Fruit fly (Drosophila melanogaster) whole organism, embryonic: ENCODE measurements around the gene Vm32E.

Experiments used
- Bteb2 ChIP-seq: fragments of 200-800 bp; sonication (Bioruptor generic); optimal IDR thresholded peaks from 2 replicates; lab custom pipeline; 2016; ENCODE audit warnings: missing biosample characterization, missing genetic modification characterization
- CG11093 ChIP-seq: fragments of 200-800 bp; sonication (Bioruptor generic); IDR thresholded peaks from 3 replicates; pipeline ENCODE4 v1.3.6; 2022; ENCODE audit warnings: missing biosample characterization, missing genetic modification characterization
- CG11504 ChIP-seq: fragments of 200-800 bp; sonication (Bioruptor generic); optimal IDR thresholded peaks from 3 replicates; lab custom pipeline; 2019; ENCODE audit warnings: missing biosample characterization, mild to moderate bottlenecking, missing genetic modification characterization, moderate library complexity
- CG14667 ChIP-seq: fragments of 200-800 bp; sonication (Bioruptor generic); IDR thresholded peaks from 2 replicates; pipeline ENCODE4 v1.3.6; 2022; ENCODE audit warnings: missing biosample characterization, missing genetic modification characterization
- CG15269 ChIP-seq: fragments of 200-800 bp; sonication (Bioruptor generic); optimal IDR thresholded peaks from 2 replicates; lab custom pipeline; 2018; ENCODE audit warnings: missing biosample characterization, mild to moderate bottlenecking, missing genetic modification characterization, moderate library complexity
- CG15696 ChIP-seq: fragments of 200-800 bp; sonication (Bioruptor generic); optimal IDR thresholded peaks from 2 replicates; lab custom pipeline; 2019; ENCODE audit warnings: missing biosample characterization, mild to moderate bottlenecking, missing genetic modification characterization, moderate library complexity
- CG16779 ChIP-seq: fragments of 200-800 bp; sonication (Bioruptor generic); IDR thresholded peaks from 2 replicates; pipeline ENCODE4 v1.3.6; 2022; ENCODE audit warnings: missing biosample characterization, missing genetic modification characterization
- CG16863 ChIP-seq: fragments of 200-800 bp; sonication (Bioruptor generic); optimal IDR thresholded peaks from 3 replicates; lab custom pipeline; 2016; ENCODE audit warnings: missing biosample characterization, missing genetic modification characterization
- CG18476 ChIP-seq: fragments of 200-800 bp; sonication (Bioruptor generic); optimal IDR thresholded peaks from 2 replicates; lab custom pipeline; 2016; ENCODE audit warnings: missing biosample characterization, mild to moderate bottlenecking, missing genetic modification characterization
- CG18619 ChIP-seq: fragments of 200-800 bp; sonication (Bioruptor generic); optimal IDR thresholded peaks from 3 replicates; lab custom pipeline; 2017; ENCODE audit warnings: missing biosample characterization, mild to moderate bottlenecking, missing genetic modification characterization
- CG2678 ChIP-seq: fragments of 200-800 bp; sonication (Bioruptor generic); optimal IDR thresholded peaks from 3 replicates; lab custom pipeline; 2019; ENCODE audit warnings: missing biosample characterization, mild to moderate bottlenecking, missing genetic modification characterization, moderate library complexity
- CG2889 ChIP-seq: fragments of 200-800 bp; sonication (Bioruptor generic); IDR thresholded peaks from 3 replicates; pipeline ENCODE4 v1.3.6; 2022; ENCODE audit warnings: missing biosample characterization, missing genetic modification characterization
- CG31441 ChIP-seq: fragments of 200-800 bp; sonication (Bioruptor generic); IDR thresholded peaks from 2 replicates; pipeline ENCODE4 v1.3.6; 2022; ENCODE audit warnings: missing biosample characterization, missing genetic modification characterization
- CG34376 ChIP-seq: fragments of 200-800 bp; sonication (Bioruptor generic); optimal IDR thresholded peaks from 2 replicates; lab custom pipeline; 2018; ENCODE audit warnings: missing biosample characterization, mild to moderate bottlenecking, missing genetic modification characterization
- CG5245 ChIP-seq: fragments of 200-800 bp; sonication (Bioruptor generic); optimal IDR thresholded peaks from 3 replicates; lab custom pipeline; 2016; ENCODE audit warnings: missing biosample characterization, missing genetic modification characterization
- CG6854 ChIP-seq: fragments of 200-800 bp; sonication (Bioruptor generic); optimal IDR thresholded peaks from 3 replicates; lab custom pipeline; 2017; ENCODE audit warnings: missing biosample characterization, mild to moderate bottlenecking, missing genetic modification characterization
- CG9215 ChIP-seq: fragments of 200-800 bp; sonication (Bioruptor generic); IDR thresholded peaks from 2 replicates; pipeline ENCODE4 v1.3.6; 2022; ENCODE audit warnings: missing biosample characterization, missing genetic modification characterization
- CG9727 ChIP-seq: fragments of 200-800 bp; sonication (Bioruptor generic); optimal IDR thresholded peaks from 3 replicates; lab custom pipeline; 2017; ENCODE audit warnings: missing biosample characterization, mild to moderate bottlenecking, missing genetic modification characterization
- CG9876 ChIP-seq: fragments of 200-800 bp; sonication (Bioruptor generic); optimal IDR thresholded peaks from 2 replicates; lab custom pipeline; 2016; ENCODE audit warnings: missing biosample characterization, missing genetic modification characterization
- Elba2 ChIP-seq: fragments of 200-800 bp; sonication (Bioruptor generic); optimal IDR thresholded peaks from 3 replicates; lab custom pipeline; 2016; ENCODE audit warnings: missing biosample characterization, missing genetic modification characterization
- Fer1 ChIP-seq: fragments of 200-800 bp; sonication (Bioruptor generic); optimal IDR thresholded peaks from 2 replicates; lab custom pipeline; 2017; ENCODE audit warnings: missing biosample characterization, mild to moderate bottlenecking, missing genetic modification characterization
- HLH54F ChIP-seq: fragments of 200-800 bp; sonication (Bioruptor generic); optimal IDR thresholded peaks from 3 replicates; lab custom pipeline; 2016; ENCODE audit warnings: missing biosample characterization, missing genetic modification characterization
- Hr78 ChIP-seq, 2 experiments: fragments of 200-800 bp in 1 of 2; fragments of >200 bp in 1 of 2; sonication (Bioruptor generic) in 1 of 2; optimal IDR thresholded peaks; 2 replicates each; lab custom pipeline; 2017 to 2019; ENCODE audit warnings: missing biosample characterization in 2 of 2, missing genetic modification characterization in 2 of 2, mild to moderate bottlenecking in 1 of 2, moderate library complexity in 1 of 2
- Lhr ChIP-seq: fragments of 200-800 bp; sonication (Bioruptor generic); optimal IDR thresholded peaks from 3 replicates; lab custom pipeline; 2017; ENCODE audit warnings: mild to moderate bottlenecking, missing biosample characterization, missing genetic modification reagents, missing genetic modification characterization
- Rx ChIP-seq: fragments of 200-800 bp; sonication (Bioruptor generic); IDR thresholded peaks from 2 replicates; pipeline ENCODE4 v1.3.6; 2022; ENCODE audit warnings: missing biosample characterization, missing genetic modification characterization
- Sox100B ChIP-seq: fragments of 200-800 bp; sonication (Bioruptor generic); optimal IDR thresholded peaks from 3 replicates; lab custom pipeline; 2018; ENCODE audit warnings: missing biosample characterization, mild to moderate bottlenecking, missing genetic modification characterization
- Xbp1 ChIP-seq: fragments of 200-800 bp; sonication (Bioruptor generic); optimal IDR thresholded peaks from 3 replicates; lab custom pipeline; 2016; ENCODE audit warnings: missing biosample characterization, mild to moderate bottlenecking, missing genetic modification characterization
- YL-1 ChIP-seq: fragments of 200-800 bp; sonication (Bioruptor generic); optimal IDR thresholded peaks from 3 replicates; lab custom pipeline; 2017; ENCODE audit warnings: missing biosample characterization, mild to moderate bottlenecking, missing genetic modification characterization
- ase ChIP-seq: fragments of 200-800 bp; sonication (Bioruptor generic); IDR thresholded peaks from 3 replicates; pipeline ENCODE4 v1.3.6; 2022; ENCODE audit warnings: missing biosample characterization, missing genetic modification characterization
- cad ChIP-seq: fragments of >200 bp; optimal IDR thresholded peaks from 2 replicates; lab custom pipeline; 2017; ENCODE audit warnings: missing biosample characterization, missing genetic modification characterization
- cwo ChIP-seq: fragments of 200-800 bp; sonication (Bioruptor generic); optimal IDR thresholded peaks from 3 replicates; lab custom pipeline; 2017; ENCODE audit warnings: missing biosample characterization, missing genetic modification characterization, mild to moderate bottlenecking, moderate library complexity, missing genetic modification reagents
- danr ChIP-seq: fragments of 200-800 bp; sonication (Bioruptor generic); IDR thresholded peaks from 2 replicates; pipeline ENCODE4 v1.3.6; 2022; ENCODE audit warnings: missing biosample characterization, missing genetic modification characterization
- dm ChIP-seq: fragments of 200-800 bp; sonication (Bioruptor generic); optimal IDR thresholded peaks from 3 replicates; lab custom pipeline; 2016; ENCODE audit warnings: missing biosample characterization, missing genetic modification characterization
- dysf ChIP-seq: fragments of 200-800 bp; sonication (Bioruptor generic); IDR thresholded peaks from 3 replicates; pipeline ENCODE4 v1.3.6; 2022; ENCODE audit warnings: missing biosample characterization, missing genetic modification characterization
- emc ChIP-seq: fragments of 200-800 bp; sonication (Bioruptor generic); optimal IDR thresholded peaks from 2 replicates; lab custom pipeline; 2016; ENCODE audit warnings: missing biosample characterization, missing genetic modification characterization
- fd102C ChIP-seq: fragments of 200-800 bp; sonication (Bioruptor generic); optimal IDR thresholded peaks from 2 replicates; lab custom pipeline; 2018; ENCODE audit warnings: missing biosample characterization, mild to moderate bottlenecking, missing genetic modification characterization, moderate library complexity
- inv ChIP-seq: fragments of 200-800 bp; sonication (Bioruptor generic); IDR thresholded peaks from 2 replicates; pipeline ENCODE4 v1.3.6; 2022; ENCODE audit warnings: missing biosample characterization, missing genetic modification characterization; ENCODE audit not compliant: partially characterized antibody
- kni ChIP-seq: fragments of 200-800 bp; sonication (Bioruptor generic); optimal IDR thresholded peaks from 3 replicates; lab custom pipeline; 2017; ENCODE audit warnings: mild to moderate bottlenecking, missing biosample characterization, missing genetic modification reagents, missing genetic modification characterization
- nerfin-2 ChIP-seq: fragments of 200-800 bp; sonication (Bioruptor generic); IDR thresholded peaks from 2 replicates; pipeline ENCODE4 v1.3.6; 2022; ENCODE audit warnings: missing biosample characterization, missing genetic modification characterization; ENCODE audit not compliant: partially characterized antibody
- odd ChIP-seq: fragments of 200-800 bp; sonication (Bioruptor generic); optimal IDR thresholded peaks from 2 replicates; lab custom pipeline; 2017; ENCODE audit warnings: missing biosample characterization, mild to moderate bottlenecking, missing genetic modification characterization
- p53 ChIP-seq: fragments of 200-800 bp; sonication (Bioruptor generic); optimal IDR thresholded peaks from 2 replicates; lab custom pipeline; 2016; ENCODE audit warnings: missing biosample characterization, missing genetic modification characterization
- pb ChIP-seq: fragments of 200-800 bp; sonication (Bioruptor generic); optimal IDR thresholded peaks from 3 replicates; lab custom pipeline; 2016; ENCODE audit warnings: missing biosample characterization, missing genetic modification characterization
- pzg ChIP-seq: fragments of 200-800 bp; sonication (Bioruptor generic); optimal IDR thresholded peaks from 3 replicates; lab custom pipeline; 2018; ENCODE audit warnings: missing biosample characterization, mild to moderate bottlenecking, missing genetic modification characterization, moderate library complexity
- ro ChIP-seq: fragments of 200-800 bp; sonication (Bioruptor generic); IDR thresholded peaks from 2 replicates; pipeline ENCODE4 v1.3.6; 2022; ENCODE audit warnings: missing biosample characterization, missing genetic modification characterization
- seq ChIP-seq: fragments of 200-800 bp; sonication (Bioruptor generic); IDR thresholded peaks from 2 replicates; pipeline ENCODE4 v1.3.6; 2022; ENCODE audit warnings: missing biosample characterization, missing genetic modification characterization
- sisA ChIP-seq: fragments of 200-800 bp; sonication (Bioruptor generic); IDR thresholded peaks from 2 replicates; pipeline ENCODE4 v1.3.6; 2022; ENCODE audit warnings: missing biosample characterization, missing genetic modification characterization
- sob ChIP-seq: fragments of 200-800 bp; sonication (Bioruptor generic); IDR thresholded peaks from 2 replicates; pipeline ENCODE4 v1.3.6; 2022; ENCODE audit warnings: missing biosample characterization, missing genetic modification characterization
- stc ChIP-seq: fragments of 200-800 bp; sonication (Bioruptor generic); IDR thresholded peaks from 2 replicates; pipeline ENCODE4 v1.3.6; 2022; ENCODE audit warnings: missing biosample characterization, missing genetic modification characterization
- ttk ChIP-seq: fragments of 200-800 bp; sonication (Bioruptor generic); IDR thresholded peaks from 2 replicates; pipeline ENCODE4 v2.1.2; 2022; ENCODE audit warnings: missing biosample characterization, missing genetic modification characterization
- wdn ChIP-seq: fragments of 200-800 bp; sonication (Bioruptor generic); IDR thresholded peaks from 2 replicates; pipeline ENCODE4 v1.3.6; 2022; ENCODE audit warnings: missing biosample characterization, missing genetic modification characterization
- zfh2 ChIP-seq: fragments of 200-800 bp; sonication (Bioruptor generic); optimal IDR thresholded peaks from 2 replicates; lab custom pipeline; 2016; ENCODE audit warnings: missing biosample characterization, missing genetic modification characterization

Vm32E gene

dm6 chr2L:11203494-11204010 is 32.1 kb upstream of the Vm32E start, which contains the start of gene Ca-beta (continued):
- TF ChIP-seq Sox100B (no peak), Xbp1 (no peak), Hr78 (GFP tag; optimal IDR thresholded peaks at IDR 0.05; lab: Kevin White, UChicago) (no peak), Rx (no peak), CG16779 (GFP tag; lab: Robert Waterston, UW) (no peak; the same call in 1 of the 2 replicates), CG18619 (GFP tag; lab: Kevin White, UChicago) (peak; percentile 22), CG11093 (GFP tag; lab: Robert Waterston, UW) (0 out of 3 replicates have a peak, but pooled peaks have one; percentile 40), pzg (peak; percentile 26), ase (no peak; the same call in 2 of the 3 replicates), dm (GFP tag; lab: Kevin White, UChicago) (no peak), kni (GFP tag; lab: Kevin White, UChicago) (no peak), CG15696 (tag; lab: Kevin White, UChicago) (no peak), pb (GFP tag; lab: Kevin White, UChicago) (no peak), cad (GFP tag; lab: Kevin White, UChicago) (no peak), p53 (GFP tag; lab: Kevin White, UChicago) (no peak), wdn (GFP tag; lab: Robert Waterston, UW) (peak; percentile 19; the same call in 1 of the 2 replicates), CG2678 (tag; lab: Kevin White, UChicago) (peak; percentile 44), nerfin-2 (GFP tag; lab: Robert Waterston, UW) (no peak), cwo (GFP tag; lab: Kevin White, UChicago) (peak; percentile 80), dysf (peak; percentile 50; the same call in 2 of the 3 replicates), HLH54F (peak; percentile 34), Fer1 (GFP tag; lab: Kevin White, UChicago) (peak; percentile 83), stc (peak; percentile 33; the same call in 1 of the 2 replicates), CG16863 (no peak), CG5245 (GFP tag; lab: Kevin White, UChicago) (no peak), CG9876 (no peak), sob (GFP tag; lab: Robert Waterston, UW) (peak; percentile 73), sisA (GFP tag; lab: Robert Waterston, UW) (peak; percentile 55), CG31441 (GFP tag; lab: Robert Waterston, UW) (no peak), fd102C (no peak), odd (GFP tag; lab: Kevin White, UChicago) (no peak), CG6854 (GFP tag; lab: Kevin White, UChicago) (no peak), danr (GFP tag; lab: Robert Waterston, UW) (no peak), seq (GFP tag; lab: Robert Waterston, UW) (no peak; the same call in 1 of the 2 replicates), emc (no peak), ttk (GFP tag; lab: Robert Waterston, UW) (peak; percentile 44), inv (GFP tag; lab: Robert Waterston, UW) (no peak), CG18476 (GFP tag; lab: Kevin White, UChicago) (no peak), CG14667 (GFP tag; lab: Robert Waterston, UW) (no peak), CG11504 (tag; lab: Kevin White, UChicago) (peak; percentile 60), Lhr (no peak), Elba2 (GFP tag; lab: Kevin White, UChicago) (no peak), CG2889 (GFP tag; lab: Robert Waterston, UW) (0 out of 3 replicates have a peak, but pooled peaks have one; percentile 10), Bteb2 (no peak), CG15269 (peak; percentile 51), CG9727 (GFP tag; lab: Kevin White, UChicago) (no peak), ro (GFP tag; lab: Robert Waterston, UW) (no peak), YL-1 (no peak), zfh2 (GFP tag; lab: Kevin White, UChicago) (peak; percentile 68), CG34376 (peak; percentile 31), CG9215 (no peak)
